Fruit fly (Drosophila melanogaster) whole organism, embryonic: Measurements from ENCODE around the gene SrpRbeta.

Experiments used
- Bteb2 ChIP-seq: fragments of 200-800 bp; sonication (Bioruptor generic); optimal IDR thresholded peaks from 2 replicates; lab custom pipeline; 2016; ENCODE audit warnings: missing biosample characterization, missing genetic modification characterization
- CG10431 ChIP-seq: fragments of 200-800 bp; sonication (Bioruptor generic); optimal IDR thresholded peaks from 3 replicates; lab custom pipeline; 2018; ENCODE audit warnings: missing biosample characterization, mild to moderate bottlenecking, missing genetic modification characterization
- CG10543 ChIP-seq: fragments of 200-800 bp; sonication (Bioruptor generic); optimal IDR thresholded peaks from 3 replicates; lab custom pipeline; 2017; ENCODE audit warnings: missing biosample characterization, mild to moderate bottlenecking, missing genetic modification characterization, moderate library complexity
- CG11456 ChIP-seq: fragments of 200-800 bp; sonication (Bioruptor generic); IDR thresholded peaks from 3 replicates; pipeline ENCODE4 v1.3.6; 2022; ENCODE audit warnings: missing biosample characterization, missing genetic modification characterization
- CG12219 ChIP-seq: fragments of 200-800 bp; sonication (Bioruptor generic); optimal IDR thresholded peaks from 3 replicates; lab custom pipeline; 2018; ENCODE audit warnings: missing biosample characterization, mild to moderate bottlenecking, missing genetic modification characterization
- CG13287 ChIP-seq: fragments of 200-800 bp; sonication (Bioruptor generic); IDR thresholded peaks from 2 replicates; pipeline ENCODE4 v1.3.6; 2022; ENCODE audit warnings: missing biosample characterization, missing genetic modification characterization; ENCODE audit not compliant: partially characterized antibody
- CG14014 ChIP-seq: fragments of 200-800 bp; sonication (Bioruptor generic); IDR thresholded peaks from 2 replicates; pipeline ENCODE4 v1.3.6; 2022; ENCODE audit warnings: missing biosample characterization, missing genetic modification characterization
- CG14860 ChIP-seq: fragments of 200-800 bp; sonication (Bioruptor generic); IDR thresholded peaks from 3 replicates; pipeline ENCODE4 v1.3.6; 2022; ENCODE audit warnings: missing biosample characterization, missing genetic modification characterization; ENCODE audit not compliant: partially characterized antibody
- CG15011 ChIP-seq: fragments of 200-800 bp; sonication (Bioruptor generic); optimal IDR thresholded peaks from 3 replicates; lab custom pipeline; 2018; ENCODE audit warnings: missing biosample characterization, mild to moderate bottlenecking, missing genetic modification characterization
- CG16813 ChIP-seq: fragments of 200-800 bp; sonication (Bioruptor generic); IDR thresholded peaks from 3 replicates; pipeline ENCODE4 v1.3.6; 2022; ENCODE audit warnings: missing biosample characterization, missing genetic modification characterization; ENCODE audit not compliant: partially characterized antibody
- CG17612 ChIP-seq: fragments of 200-800 bp; sonication (Bioruptor generic); IDR thresholded peaks from 2 replicates; pipeline ENCODE4 v1.3.6; 2022; ENCODE audit warnings: missing biosample characterization, missing genetic modification characterization
- CG17912 ChIP-seq: fragments of 200-800 bp; sonication (Bioruptor generic); optimal IDR thresholded peaks from 2 replicates; lab custom pipeline; 2018; ENCODE audit warnings: missing biosample characterization, mild to moderate bottlenecking, missing genetic modification characterization
- CG18011 ChIP-seq: fragments of 200-800 bp; sonication (Bioruptor generic); optimal IDR thresholded peaks from 2 replicates; lab custom pipeline; 2017; ENCODE audit warnings: missing biosample characterization, missing genetic modification characterization, mild to moderate bottlenecking, moderate library complexity, missing genotype
- CG32532 ChIP-seq: fragments of 200-800 bp; sonication (Bioruptor generic); IDR thresholded peaks from 2 replicates; pipeline ENCODE4 v1.3.6; 2022; ENCODE audit warnings: missing biosample characterization, missing genetic modification characterization
- CG34376 ChIP-seq: fragments of 200-800 bp; sonication (Bioruptor generic); optimal IDR thresholded peaks from 2 replicates; lab custom pipeline; 2018; ENCODE audit warnings: missing biosample characterization, mild to moderate bottlenecking, missing genetic modification characterization
- CG7745 ChIP-seq: fragments of 200-800 bp; sonication (Bioruptor generic); optimal IDR thresholded peaks from 2 replicates; lab custom pipeline; 2018; ENCODE audit warnings: missing biosample characterization, mild to moderate bottlenecking, missing genetic modification characterization, moderate library complexity
- CG8924 ChIP-seq: fragments of 200-800 bp; optimal IDR thresholded peaks from 3 replicates; lab custom pipeline; 2019; ENCODE audit warnings: missing biosample characterization, mild to moderate bottlenecking, missing genetic modification characterization, moderate library complexity
- CoRest ChIP-seq: fragments of 200-800 bp; sonication (Bioruptor generic); optimal IDR thresholded peaks from 3 replicates; lab custom pipeline; 2018; ENCODE audit warnings: missing biosample characterization, mild to moderate bottlenecking, missing genetic modification characterization, moderate library complexity
- Jarid2 ChIP-seq: fragments of 200-800 bp; sonication (Bioruptor generic); optimal IDR thresholded peaks from 3 replicates; lab custom pipeline; 2017; ENCODE audit warnings: mild to moderate bottlenecking, missing biosample characterization, missing genetic modification reagents, missing genetic modification characterization
- Max ChIP-seq: fragments of 200-800 bp; sonication (Bioruptor generic); optimal IDR thresholded peaks from 2 replicates; lab custom pipeline; 2016; ENCODE audit warnings: missing biosample characterization, mild to moderate bottlenecking, missing genetic modification characterization
- Nf-YC ChIP-seq: fragments of 200-800 bp; optimal IDR thresholded peaks from 3 replicates; lab custom pipeline; 2019; ENCODE audit warnings: missing biosample characterization, mild to moderate bottlenecking, missing genetic modification characterization, moderate library complexity
- PHDP ChIP-seq: fragments of 200-800 bp; sonication (Bioruptor generic); optimal IDR thresholded peaks from 3 replicates; lab custom pipeline; 2018; ENCODE audit warnings: missing biosample characterization, mild to moderate bottlenecking, missing genetic modification characterization, moderate library complexity
- Pdp1 ChIP-seq, 2 experiments: fragments of 200-800 bp; sonication (Bioruptor generic); optimal IDR thresholded peaks; 3 replicates each; lab custom pipeline; 2016; ENCODE audit warnings: missing biosample characterization in 2 of 2, missing genetic modification characterization in 2 of 2, mild to moderate bottlenecking in 1 of 2, moderate library complexity in 1 of 2
- Sry-β ChIP-seq: fragments of 200-800 bp; sonication (Bioruptor generic); optimal IDR thresholded peaks from 2 replicates; lab custom pipeline; 2018; ENCODE audit warnings: missing biosample characterization, mild to moderate bottlenecking, missing genetic modification characterization, moderate library complexity
- Trl ChIP-seq, 3 experiments: fragments of >200 bp in 2 of 3; fragments of 200-800 bp in 1 of 3; sonication (Bioruptor generic) in 1 of 3; optimal IDR thresholded peaks; 2 replicates in 1 of 3; 3 replicates in 2 of 3; lab custom pipeline; 2016 to 2017; ENCODE audit warnings: missing biosample characterization in 1 of 3, missing genetic modification characterization in 1 of 3
- bab2 ChIP-seq: fragments of 200-800 bp; sonication (Bioruptor generic); optimal IDR thresholded peaks from 2 replicates; lab custom pipeline; 2016; ENCODE audit warnings: missing biosample characterization, missing genetic modification characterization
- bbx ChIP-seq: fragments of 200-800 bp; sonication (Bioruptor generic); IDR thresholded peaks from 2 replicates; pipeline ENCODE4 v1.3.6; 2022; ENCODE audit warnings: missing biosample characterization, missing genetic modification characterization; ENCODE audit not compliant: partially characterized antibody
- btn ChIP-seq: fragments of 200-800 bp; sonication (Bioruptor generic); optimal IDR thresholded peaks from 2 replicates; lab custom pipeline; 2016; ENCODE audit warnings: missing biosample characterization, missing genetic modification characterization
- cad ChIP-seq: fragments of >200 bp; optimal IDR thresholded peaks from 2 replicates; lab custom pipeline; 2017; ENCODE audit warnings: missing biosample characterization, missing genetic modification characterization
- chn ChIP-seq: fragments of 200-800 bp; sonication (Bioruptor generic); optimal IDR thresholded peaks from 2 replicates; lab custom pipeline; 2016; ENCODE audit warnings: missing biosample characterization, missing genetic modification characterization
- dmrt11E ChIP-seq: fragments of 200-800 bp; sonication (Bioruptor generic); optimal IDR thresholded peaks from 3 replicates; lab custom pipeline; 2018; ENCODE audit warnings: missing biosample characterization, mild to moderate bottlenecking, missing genetic modification characterization, moderate library complexity
- emc ChIP-seq: fragments of 200-800 bp; sonication (Bioruptor generic); optimal IDR thresholded peaks from 2 replicates; lab custom pipeline; 2016; ENCODE audit warnings: missing biosample characterization, missing genetic modification characterization
- fru ChIP-seq: fragments of >200 bp; optimal IDR thresholded peaks from 2 replicates; lab custom pipeline; 2017
- gfzf ChIP-seq: fragments of 200-800 bp; sonication (Bioruptor generic); optimal IDR thresholded peaks from 2 replicates; lab custom pipeline; 2016; ENCODE audit warnings: missing biosample characterization, mild to moderate bottlenecking, missing genetic modification characterization, moderate library complexity
- gsb ChIP-seq: fragments of 200-800 bp; sonication (Bioruptor generic); IDR thresholded peaks from 2 replicates; pipeline ENCODE4 v1.3.6; 2022; ENCODE audit warnings: missing biosample characterization, missing genetic modification characterization
- hbn ChIP-seq: fragments of 200-800 bp; sonication (Bioruptor generic); IDR thresholded peaks from 2 replicates; pipeline ENCODE4 v1.3.6; 2022; ENCODE audit warnings: missing biosample characterization, missing genetic modification characterization; ENCODE audit not compliant: partially characterized antibody
- inv ChIP-seq: fragments of 200-800 bp; sonication (Bioruptor generic); IDR thresholded peaks from 2 replicates; pipeline ENCODE4 v1.3.6; 2022; ENCODE audit warnings: missing biosample characterization, missing genetic modification characterization; ENCODE audit not compliant: partially characterized antibody
- jigr1 ChIP-seq: fragments of 200-800 bp; sonication (Bioruptor generic); IDR thresholded peaks from 3 replicates; pipeline ENCODE4 v1.3.6; 2022; ENCODE audit warnings: missing biosample characterization, missing genetic modification characterization
- klu ChIP-seq: fragments of 200-800 bp; sonication (Bioruptor generic); IDR thresholded peaks from 2 replicates; pipeline ENCODE4 v1.3.6; 2022; ENCODE audit warnings: missing biosample characterization, missing genetic modification characterization
- lov ChIP-seq, 2 experiments: fragments of 200-800 bp in 1 of 2; fragments of >200 bp in 1 of 2; sonication (Bioruptor generic) in 1 of 2; IDR thresholded peaks in 1 of 2; optimal IDR thresholded peaks in 1 of 2; 2 replicates in 1 of 2; 3 replicates in 1 of 2; pipeline versions ENCODE4 v1.3.6 to Lab custom; 2017 to 2022; ENCODE audit warnings: missing biosample characterization in 1 of 2, missing genetic modification characterization in 1 of 2
- nmo ChIP-seq: fragments of 200-800 bp; sonication (Bioruptor generic); optimal IDR thresholded peaks from 2 replicates; lab custom pipeline; 2018; ENCODE audit warnings: missing biosample characterization, mild to moderate bottlenecking, missing genetic modification characterization, moderate library complexity
- org-1 ChIP-seq: fragments of 200-800 bp; sonication (Bioruptor generic); optimal IDR thresholded peaks from 2 replicates; lab custom pipeline; 2017; ENCODE audit warnings: missing biosample characterization, missing genetic modification characterization
- pum ChIP-seq: fragments of 200-800 bp; sonication (Bioruptor generic); optimal IDR thresholded peaks from 2 replicates; lab custom pipeline; 2016; ENCODE audit warnings: missing biosample characterization, missing genetic modification characterization
- run ChIP-seq: fragments of 200-800 bp; sonication (Bioruptor generic); optimal IDR thresholded peaks from 3 replicates; lab custom pipeline; 2018; ENCODE audit warnings: missing biosample characterization, mild to moderate bottlenecking, missing genetic modification characterization
- sqz ChIP-seq: fragments of 200-800 bp; sonication (Bioruptor generic); optimal IDR thresholded peaks from 3 replicates; lab custom pipeline; 2018; ENCODE audit warnings: missing biosample characterization, mild to moderate bottlenecking, missing genetic modification characterization
- sr ChIP-seq: fragments of 200-800 bp; sonication (Bioruptor generic); IDR thresholded peaks from 3 replicates; pipeline ENCODE4 v1.3.6; 2022; ENCODE audit warnings: missing biosample characterization, missing genetic modification characterization
- stwl ChIP-seq: fragments of 200-800 bp; sonication (Bioruptor generic); optimal IDR thresholded peaks from 3 replicates; lab custom pipeline; 2018; ENCODE audit warnings: missing biosample characterization, mild to moderate bottlenecking, missing genetic modification characterization, moderate library complexity
- tgo ChIP-seq: fragments of 200-800 bp; sonication (Bioruptor generic); IDR thresholded peaks from 3 replicates; pipeline ENCODE4 v1.3.6; 2022; ENCODE audit warnings: missing biosample characterization, missing genetic modification characterization
- unpg ChIP-seq: fragments of 200-800 bp; sonication (Bioruptor generic); optimal IDR thresholded peaks from 3 replicates; lab custom pipeline; 2018; ENCODE audit warnings: missing biosample characterization, mild to moderate bottlenecking, missing genetic modification characterization, moderate library complexity
- wor ChIP-seq: fragments of 200-800 bp; sonication (Bioruptor generic); IDR thresholded peaks from 2 replicates; pipeline ENCODE4 v1.3.6; 2022; ENCODE audit warnings: missing biosample characterization, missing genetic modification characterization

The SrpRbeta gene

dm6 chr3L:8689675-8690074 lies 30.4 kb downstream of the SrpRbeta start (continued):
- TF ChIP-seq pum (no peak), run (tag; lab: Kevin White, UChicago) (peak; percentile 5), CG14014 (GFP tag; lab: Robert Waterston, UW) (peak; percentile 58; the same call in 1 of the 2 replicates), CG12219 (no peak), fru (lab: Kevin White, UChicago) (no peak), CG7745 (tag; lab: Kevin White, UChicago) (no peak), emc (GFP tag; lab: Kevin White, UChicago) (no peak), tgo (GFP tag; lab: Robert Waterston, UW) (no peak), CG10543 (GFP tag; lab: Kevin White, UChicago) (peak; percentile 23), CG17912 (GFP tag; lab: Kevin White, UChicago) (no peak), Sry-β (GFP tag; lab: Kevin White, UChicago) (no peak), org-1 (GFP tag; lab: Kevin White, UChicago) (peak; percentile 43), gsb (peak; percentile 53), CG16813 (no peak), CG17612 (GFP tag; lab: Robert Waterston, UW) (no peak), btn (GFP tag; lab: Kevin White, UChicago) (no peak), nmo (GFP tag; lab: Kevin White, UChicago) (no peak), dmrt11E (no peak), hbn (GFP tag; lab: Robert Waterston, UW) (no peak), CG13287 (GFP tag; lab: Robert Waterston, UW) (no peak), Trl (optimal IDR thresholded peaks at IDR 0.05; lab: Kevin White, UChicago) (no peak), Trl (GFP tag; optimal IDR thresholded peaks at IDR 0.05; lab: Kevin White, UChicago) (peak; percentile 44), CG18011 (GFP tag; lab: Kevin White, UChicago) (no peak), chn (GFP tag; lab: Kevin White, UChicago) (no peak), sqz (no peak), CG10431 (GFP tag; lab: Kevin White, UChicago) (no peak), unpg (GFP tag; lab: Kevin White, UChicago) (peak; percentile 50), CG11456 (GFP tag; lab: Robert Waterston, UW) (peak; percentile 53; the same call in 1 of the 3 replicates), jigr1 (GFP tag; lab: Robert Waterston, UW) (no peak), Max (GFP tag; lab: Kevin White, UChicago) (no peak), wor (GFP tag; lab: Robert Waterston, UW) (no peak), Nf-YC (no peak), CG8924 (no peak), bbx (GFP tag; lab: Robert Waterston, UW) (no peak), Bteb2 (GFP tag; lab: Kevin White, UChicago) (no peak), CG15011 (GFP tag; lab: Kevin White, UChicago) (peak; percentile 46), sr (GFP tag; lab: Robert Waterston, UW) (no peak), PHDP (tag; lab: Kevin White, UChicago) (peak; percentile 47), gfzf (no peak), CG34376 (GFP tag; lab: Kevin White, UChicago) (peak; percentile 7), stwl (tag; lab: Kevin White, UChicago) (no peak), lov (optimal IDR thresholded peaks at IDR 0.05; lab: Kevin White, UChicago) (no peak), lov (GFP tag; IDR thresholded peaks at IDR 0.05; lab: Robert Waterston, UW) (no peak), inv (GFP tag; lab: Robert Waterston, UW) (no peak), CoRest (tag; lab: Kevin White, UChicago) (no peak), bab2 (peak; percentile 45), Jarid2 (GFP tag; lab: Kevin White, UChicago) (peak; percentile 29), klu (no peak), Pdp1 (GFP tag; optimal IDR thresholded peaks at IDR 0.05; lab: Kevin White, UChicago) (peak in 1 of 2 experiments; percentile 42), CG14860 (no peak), CG32532 (GFP tag; lab: Robert Waterston, UW) (peak; percentile 25; the same call in 1 of the 2 replicates), cad (no peak)
